Fruit fly (Drosophila melanogaster): ENCODE results near the gene CG14708.

Gene CG14708

DNA sequence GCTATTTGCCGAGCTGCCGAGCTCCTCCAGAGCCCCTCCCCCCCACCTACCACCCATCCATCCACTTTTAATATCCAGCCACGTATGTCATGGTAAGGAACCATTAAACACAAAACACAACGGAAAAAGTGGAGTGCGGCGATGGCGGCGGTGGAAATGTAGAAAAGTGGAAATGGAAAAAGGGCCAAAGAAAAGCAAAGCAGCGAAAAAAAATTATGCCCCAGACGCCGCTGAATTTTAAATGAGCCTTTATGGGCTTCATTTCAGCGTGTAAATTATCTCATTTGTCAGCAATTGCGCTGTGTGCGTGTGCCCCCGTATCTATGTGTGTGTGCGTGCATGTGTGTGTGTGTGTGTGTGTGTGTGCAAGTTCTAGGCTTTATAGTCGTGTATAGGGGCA, 2.9 kb upstream of the CG14708 start:
- no peak for TF ChIP-seq CG6175 (GFP tag; IDR thresholded peaks at IDR 0.05)
- TF ChIP-seq cg (GFP tag; optimal IDR thresholded peaks at IDR 0.05) = peak; percentile 10
- TF ChIP-seq chinmo (GFP tag; IDR thresholded peaks at IDR 0.05; ENCODE audit: partially characterized antibody) = 0 out of 4 replicates have a peak, but pooled peaks have one; percentile 12
- TF ChIP-seq abd-A (tag; optimal IDR thresholded peaks at IDR 0.05) = peak; percentile 93
- peak; percentile 0 for TF ChIP-seq mirr (GFP tag; optimal IDR thresholded peaks at IDR 0.05)

DNA sequence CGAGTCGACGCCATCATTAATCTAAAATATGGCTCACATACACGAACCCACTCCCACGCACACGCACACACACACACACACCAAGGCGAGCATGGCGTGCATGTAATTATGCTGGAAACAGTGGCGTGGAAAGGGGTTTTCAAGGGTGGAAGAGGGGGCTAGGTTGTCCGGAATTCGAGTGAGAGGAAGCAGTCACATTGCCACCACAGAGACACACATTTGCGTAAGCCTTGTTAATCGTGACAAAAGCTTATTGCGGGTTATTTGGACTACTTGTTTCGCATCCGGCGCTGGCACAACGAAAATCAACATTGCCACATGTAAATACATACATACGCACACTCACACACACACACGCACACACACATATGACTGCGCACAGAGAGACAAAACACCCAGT, 1.0 kb downstream of the CG14708 start:
- no peak for TF ChIP-seq prd (optimal IDR thresholded peaks at IDR 0.05)
- TF ChIP-seq prd (GFP tag; IDR thresholded peaks at IDR 0.05) = 0 out of 3 replicates have a peak, but pooled peaks have one; percentile 4
- peak; percentile 78 for TF ChIP-seq Ets65A (GFP tag)
- TF ChIP-seq cas (GFP tag; IDR thresholded peaks at IDR 0.05) = no peak
- no peak for TF ChIP-seq CG10565 (GFP tag; optimal IDR thresholded peaks at IDR 0.05)
- TF ChIP-seq abd-A (tag; optimal IDR thresholded peaks at IDR 0.05) = peak; percentile 79
- no peak for TF ChIP-seq bab2 (GFP tag; optimal IDR thresholded peaks at IDR 0.05)
- TF ChIP-seq so (GFP tag; IDR thresholded peaks at IDR 0.05) = no peak
- no peak for TF ChIP-seq ash1 (GFP tag; optimal IDR thresholded peaks at IDR 0.05)
- TF ChIP-seq CG34422 (GFP tag; IDR thresholded peaks at IDR 0.05) = 0 out of 3 replicates have a peak, but pooled peaks have one; percentile 12
- 0 out of 4 replicates have a peak, but pooled peaks have one; percentile 10 for TF ChIP-seq chinmo (GFP tag; IDR thresholded peaks at IDR 0.05; ENCODE audit: partially characterized antibody)
- TF ChIP-seq CG18599 (GFP tag; optimal IDR thresholded peaks at IDR 0.05) = peak; percentile 6
- TF ChIP-seq cg (GFP tag; optimal IDR thresholded peaks at IDR 0.05) = peak; percentile 13
- no peak for TF ChIP-seq CG7963 (GFP tag; IDR thresholded peaks at IDR 0.05; ENCODE audit: partially characterized antibody)
- TF ChIP-seq mirr (GFP tag; optimal IDR thresholded peaks at IDR 0.05) = peak; percentile 65
- no peak for TF ChIP-seq CG14710 (tag; optimal IDR thresholded peaks at IDR 0.05)

DNA sequence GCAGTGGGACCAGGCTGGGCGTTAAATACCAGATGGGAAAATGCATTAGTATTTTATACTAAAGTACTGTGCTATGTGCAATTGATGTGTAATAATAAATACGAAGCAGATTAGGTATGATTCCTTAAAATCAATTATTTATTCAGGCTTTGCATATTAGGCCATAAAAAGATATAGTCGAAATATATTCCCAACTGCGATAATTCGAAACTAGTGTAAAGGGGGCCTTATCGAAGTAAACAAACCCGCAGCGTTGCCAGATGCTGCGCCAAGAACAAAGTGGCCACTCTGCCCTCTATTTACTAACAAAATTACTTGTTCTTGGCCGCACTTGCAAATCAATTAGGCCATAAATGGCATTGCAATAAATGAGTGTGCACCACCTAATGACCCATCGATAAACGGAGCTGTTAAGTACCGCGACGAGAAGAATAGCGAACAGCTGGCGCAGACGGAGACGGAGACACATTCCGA, 3.6 kb downstream of the CG14708 start, which contains the start of gene CG10898:
Gene CG10898 (plus strand): TSS at position 285 of the 474 bp plus-strand sequence.
- TF ChIP-seq MTF-1 (GFP tag; optimal IDR thresholded peaks at IDR 0.05; ENCODE audit: borderline replicate concordance) (peak; percentile 18), sob (GFP tag; IDR thresholded peaks at IDR 0.05) (peak; percentile 89), Bdp1 (GFP tag; optimal IDR thresholded peaks at IDR 0.05) (peak; percentile 77), Fer2 (tag; optimal IDR thresholded peaks at IDR 0.05) (peak; percentile 59), CG7963 (GFP tag; IDR thresholded peaks at IDR 0.05; ENCODE audit: partially characterized antibody) (no peak), CG16779 (GFP tag; IDR thresholded peaks at IDR 0.05) (peak; percentile 77), lab (GFP tag; optimal IDR thresholded peaks at IDR 0.05) (peak; percentile 85), tup (GFP tag; optimal IDR thresholded peaks at IDR 0.05) (no peak), trem (tag; optimal IDR thresholded peaks at IDR 0.05) (peak; percentile 81), vnd (GFP tag; IDR thresholded peaks at IDR 0.05; ENCODE audit: partially characterized antibody) (no peak), CG10654 (GFP tag; optimal IDR thresholded peaks at IDR 0.05) (peak; percentile 76), lmd (GFP tag; IDR thresholded peaks at IDR 0.05) (peak; percentile 86), CG5245 (GFP tag; optimal IDR thresholded peaks at IDR 0.05) (peak; percentile 63), ERR (GFP tag; optimal IDR thresholded peaks at IDR 0.05) (peak; percentile 82), HLH4C (GFP tag; IDR thresholded peaks at IDR 0.05; ENCODE audit: partially characterized antibody) (0 out of 3 replicates have a peak, but pooled peaks have one; percentile 36), BtbVII (GFP tag; optimal IDR thresholded peaks at IDR 0.05) (no peak), esg (GFP tag; conservative IDR thresholded peaks at IDR 0.05) (peak; percentile 81), Rfx (GFP tag; IDR thresholded peaks at IDR 0.05) (peak; percentile 91), CG34422 (GFP tag; IDR thresholded peaks at IDR 0.05) (peak; percentile 88), CG13296 (GFP tag; optimal IDR thresholded peaks at IDR 0.05) (peak; percentile 72), H2.0 (GFP tag; IDR thresholded peaks at IDR 0.05) (peak; percentile 88), gce (GFP tag; IDR thresholded peaks at IDR 0.05) (peak; percentile 84; the same call in 2 of the 3 replicates), CG10267 (tag; optimal IDR thresholded peaks at IDR 0.05) (peak; percentile 72), CG8478 (optimal IDR thresholded peaks at IDR 0.05) (no peak), grn (GFP tag; optimal IDR thresholded peaks at IDR 0.05) (peak; percentile 44), corto (GFP tag; optimal IDR thresholded peaks at IDR 0.05) (no peak), so (GFP tag; IDR thresholded peaks at IDR 0.05) (peak; percentile 88), CG12391 (tag; optimal IDR thresholded peaks at IDR 0.05) (peak; percentile 91), CG4328 (GFP tag; optimal IDR thresholded peaks at IDR 0.05) (peak; percentile 60), CG1603 (tag; optimal IDR thresholded peaks at IDR 0.05) (peak; percentile 92), hb (GFP tag; IDR thresholded peaks at IDR 0.05; ENCODE audit: partially characterized antibody) (no peak), CG30403 (GFP tag; optimal IDR thresholded peaks at IDR 0.05) (peak; percentile 90)
